Fruit fly (Drosophila melanogaster): ENCODE measurements around the gene kuk.

DNA sequence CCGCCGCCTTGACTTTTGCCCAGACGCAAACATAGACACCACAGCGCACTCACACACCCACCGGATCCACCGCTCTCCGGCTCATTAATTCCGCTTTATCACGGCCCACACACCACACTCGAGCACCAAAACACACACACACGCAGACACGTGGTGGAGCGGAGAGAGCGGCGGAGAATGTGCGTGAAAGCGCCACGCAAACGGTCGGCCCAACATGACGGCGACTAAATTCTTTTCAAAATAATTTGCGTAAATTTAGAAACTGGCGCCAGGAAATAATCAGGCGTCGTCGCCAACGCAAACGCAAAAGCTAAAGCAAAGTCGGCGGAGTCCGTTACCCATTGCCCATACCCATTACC, 20.3 kb upstream of the kuk start:
- TF ChIP-seq ttk (optimal IDR thresholded peaks at IDR 0.05) = no peak
- TF ChIP-seq Sin3A (optimal IDR thresholded peaks at IDR 0.05) = no peak
- TF ChIP-seq psq (optimal IDR thresholded peaks at IDR 0.05) = no peak
- TF ChIP-seq insv (optimal IDR thresholded peaks at IDR 0.05) = no peak
- TF ChIP-seq Myc (optimal IDR thresholded peaks at IDR 0.05) = no peak
- TF ChIP-seq h (optimal IDR thresholded peaks at IDR 0.05) = no peak

All from Kc167 (cell line).